Worm (Caenorhabditis elegans): ENCODE measurements around the gene hmgs-1.

DNA sequence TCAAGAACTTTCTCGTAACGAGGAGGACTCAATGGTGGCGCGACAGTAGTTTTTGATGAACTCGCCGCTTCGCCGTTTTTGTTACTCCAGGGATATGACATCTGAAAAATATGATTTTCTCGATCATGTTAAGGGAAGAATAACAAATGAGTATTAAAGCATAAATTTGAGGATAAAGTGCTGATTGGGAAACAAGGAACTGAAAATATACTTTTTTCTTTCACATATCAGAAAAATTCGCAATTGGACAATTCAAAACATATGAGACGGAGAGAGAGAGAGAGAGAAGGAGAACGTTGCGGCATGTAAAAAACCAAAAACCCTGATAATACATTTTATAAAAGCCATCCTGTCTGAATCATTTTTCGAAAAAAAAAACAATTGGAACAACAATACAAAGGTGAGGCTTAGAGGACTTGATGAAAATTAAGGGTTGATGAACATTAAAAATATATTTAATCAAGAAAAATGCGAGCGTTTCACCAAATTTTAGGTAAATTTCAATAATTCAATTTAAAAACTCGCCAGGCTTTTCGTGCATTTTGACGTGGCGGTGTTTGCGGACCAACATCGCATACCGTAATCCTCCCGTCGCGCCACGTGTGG lies 23.7 kb downstream of the hmgs-1 start, which contains the start of the genes mut-14 and C14C11.2:
- no peak for TF ChIP-seq flt-1 (GFP tag; IDR thresholded peaks at IDR 0.05)
- no peak for TF ChIP-seq tab-1 (GFP tag; IDR thresholded peaks at IDR 0.05)
- TF ChIP-seq ztf-23 (GFP tag; IDR thresholded peaks at IDR 0.05), result no peak
- no peak for TF ChIP-seq ref-1 (GFP tag; conservative IDR thresholded peaks at IDR 0.05)
- TF ChIP-seq med-1 (GFP tag; optimal IDR thresholded peaks at IDR 0.05; ENCODE audit: insufficient read depth), result no peak
- no peak for TF ChIP-seq cog-1 (tag; optimal IDR thresholded peaks at IDR 0.05)

Measured in whole organism, midembryonic.